Worm (Caenorhabditis elegans) whole organism, L4/young adult: ENCODE measurements around the gene F59A6.3.

Source experiments
- W03F9.2 ChIP-seq: fragments of 150-350 bp; optimal IDR thresholded peaks from 2 replicates; lab custom pipeline; 2014; ENCODE audit warnings: missing biosample characterization, missing genetic modification characterization
- dao-5 ChIP-seq: sonication (generic microtip); optimal IDR thresholded peaks from 2 replicates; lab custom pipeline; 2016; ENCODE audit warnings: missing genotype, missing genetic modification characterization, moderate library complexity, missing compliant biosample characterization
- him-1 ChIP-seq: sonication (generic microtip); optimal IDR thresholded peaks from 2 replicates; lab custom pipeline; 2016; ENCODE audit warnings: missing genotype, missing genetic modification reagents, missing genetic modification characterization, missing compliant biosample characterization

F59A6.3 gene

ce11 chrII:5020513-5021081, 12.5 kb downstream of the F59A6.3 start:
- TF ChIP-seq him-1 (tag; lab: Kevin White, UChicago) (no peak), W03F9.2 (tag; lab: Kevin White, UChicago) (no peak), dao-5 (tag; lab: Kevin White, UChicago) (no peak)

DNA sequence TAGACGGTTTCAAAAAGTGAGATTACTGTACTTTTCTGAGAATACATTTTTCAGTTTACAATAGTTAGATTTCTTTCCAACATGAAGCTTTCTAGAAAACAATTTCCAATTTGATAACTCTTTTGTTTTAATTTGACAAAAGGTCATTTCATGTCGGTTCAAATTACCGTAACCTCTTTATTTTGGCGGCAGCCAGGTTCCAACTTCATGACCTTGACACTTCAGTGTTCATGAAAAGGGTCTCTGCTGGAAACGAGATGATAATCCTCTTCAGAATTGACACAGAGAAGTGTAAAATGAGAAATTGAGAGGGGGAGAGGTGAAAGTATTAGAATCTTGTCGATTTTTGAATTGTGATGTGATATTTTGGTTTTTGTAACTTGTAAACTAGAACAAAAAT, 13.4 kb downstream of the F59A6.3 start:
- TF ChIP-seq him-1 (tag; lab: Kevin White, UChicago), result no peak
- TF ChIP-seq W03F9.2 (tag; lab: Kevin White, UChicago), result no peak
- no peak for TF ChIP-seq dao-5 (tag; lab: Kevin White, UChicago)

DNA sequence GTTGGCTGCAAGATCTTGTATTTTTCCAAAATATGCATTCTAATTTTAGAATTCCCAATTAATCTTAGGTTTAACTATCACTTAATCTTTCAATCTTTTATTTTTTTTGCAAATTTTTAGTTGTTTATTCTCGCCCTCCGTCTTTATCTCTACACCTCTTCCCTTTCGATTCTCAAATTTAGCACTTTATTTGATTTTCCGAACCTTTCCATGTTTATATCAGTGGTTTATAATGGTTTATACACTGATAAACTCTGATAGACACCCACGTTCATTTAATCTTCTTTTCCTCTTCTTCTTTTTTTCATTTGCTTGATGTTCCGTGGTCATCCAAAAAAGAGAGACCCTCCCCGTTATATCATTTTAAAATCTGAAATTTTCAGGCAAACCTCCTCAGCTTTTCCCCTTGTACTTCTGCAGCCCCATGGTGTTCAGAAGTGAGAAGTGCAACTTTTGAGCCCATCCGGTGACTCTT, 14.3 kb downstream of the F59A6.3 start, which contains the start of the genes nsy-1 and F59A6.13:
nsy-1 (plus strand) TSS at position 377 of the 475 bp plus-strand sequence.
F59A6.13 (plus strand) TSS at position 425 of the 475 bp plus-strand sequence.
- TF ChIP-seq him-1 (tag; lab: Kevin White, UChicago), result no peak
- no peak for TF ChIP-seq dao-5 (tag; lab: Kevin White, UChicago)
- no peak for TF ChIP-seq W03F9.2 (tag; lab: Kevin White, UChicago)

DNA sequence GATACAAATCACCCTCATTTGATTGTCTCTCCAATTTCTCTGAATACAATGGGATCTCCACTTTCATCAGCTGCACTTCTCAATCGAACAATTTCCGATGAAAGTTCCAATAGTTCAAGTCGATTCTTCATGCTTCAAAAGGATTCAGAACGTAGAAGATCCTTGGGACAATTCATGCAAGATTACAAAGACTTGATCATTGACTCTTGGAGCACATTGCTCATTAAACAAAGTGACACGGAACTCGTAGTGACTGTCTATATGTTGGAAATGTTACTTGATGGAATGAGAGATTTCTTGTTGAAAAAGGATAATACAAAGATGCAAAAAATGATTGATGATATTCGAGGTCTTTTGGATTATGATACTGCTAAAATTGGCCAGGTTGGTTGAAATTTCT, 19.8 kb downstream of the F59A6.3 start:
- TF ChIP-seq dao-5 (tag; lab: Kevin White, UChicago), result no peak

DNA sequence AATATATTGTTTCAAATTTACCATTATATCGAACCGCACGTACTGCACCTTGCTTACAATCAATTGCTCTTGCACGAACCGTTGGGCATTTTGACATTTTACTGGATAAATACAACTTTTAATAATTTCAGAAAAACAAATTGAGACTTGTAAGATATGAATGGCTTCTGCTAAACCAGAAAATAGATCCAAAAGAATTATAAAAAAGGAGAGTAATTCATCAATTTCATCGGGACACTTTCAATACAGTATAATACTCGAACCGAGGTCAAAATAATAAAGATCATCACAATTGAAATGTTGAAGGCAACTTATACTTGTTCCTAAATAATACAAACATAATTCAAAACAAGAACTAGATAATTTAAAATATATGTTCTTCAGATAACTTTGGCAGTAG, 23.5 kb downstream of the F59A6.3 start, which contains the start of gene wdr-83:
wdr-83 (minus strand) TSS at position 101 of the 400 bp plus-strand sequence.
- TF ChIP-seq W03F9.2 (tag; lab: Kevin White, UChicago), result no peak
- TF ChIP-seq dao-5 (tag; lab: Kevin White, UChicago), result no peak
- TF ChIP-seq him-1 (tag; lab: Kevin White, UChicago), result no peak

ce11 chrII:5032669-5033068, 24.5 kb downstream of the F59A6.3 start:
- TF ChIP-seq dao-5 (tag; lab: Kevin White, UChicago), result peak; percentile 59
- TF ChIP-seq him-1 (tag; lab: Kevin White, UChicago), result peak; percentile 54
- no peak for TF ChIP-seq W03F9.2 (tag; lab: Kevin White, UChicago)

ce11 chrII:5033935-5034334, 25.8 kb downstream of the F59A6.3 start, which contains the start of gene F33G12.3:
Gene F33G12.3 (minus strand): TSS chrII:5034035.
- TF ChIP-seq W03F9.2 (tag; lab: Kevin White, UChicago) (no peak), him-1 (tag; lab: Kevin White, UChicago) (no peak), dao-5 (tag; lab: Kevin White, UChicago) (no peak)

DNA sequence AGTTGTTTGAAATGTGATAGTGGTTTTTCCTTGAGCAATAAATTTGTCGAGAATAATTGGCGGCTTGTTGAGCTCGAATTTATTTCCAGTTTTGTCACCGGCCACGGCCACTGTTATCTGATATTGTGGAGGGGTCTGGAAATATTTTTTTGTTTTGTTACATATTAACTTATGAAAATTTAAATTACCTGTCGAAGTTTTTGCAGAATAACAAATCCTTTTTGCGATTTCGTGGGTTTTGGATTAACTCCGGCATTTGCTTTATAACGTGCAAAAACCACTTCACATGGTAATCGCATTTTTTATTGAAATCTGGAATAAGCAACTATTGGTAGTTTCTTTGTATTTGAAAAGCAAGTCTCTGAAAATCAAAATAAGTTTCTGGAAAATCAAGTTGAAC, 28.0 kb downstream of the F59A6.3 start, which contains the start of gene lrr-1:
lrr-1 (minus strand) TSS at position 312 of the 400 bp plus-strand sequence.
- TF ChIP-seq W03F9.2 (tag; lab: Kevin White, UChicago) (no peak), dao-5 (tag; lab: Kevin White, UChicago) (no peak), him-1 (tag; lab: Kevin White, UChicago) (no peak)

- TF ChIP-seq W03F9.2 (tag; lab: Kevin White, UChicago), result no peak
- TF ChIP-seq him-1 (tag; lab: Kevin White, UChicago), result no peak
Observed at ce11 chrII:5039912-5040311, 31.8 kb downstream of the F59A6.3 start, which contains the start of gene golg-2. Gene golg-2 (minus strand): TSS chrII:5040091.

DNA sequence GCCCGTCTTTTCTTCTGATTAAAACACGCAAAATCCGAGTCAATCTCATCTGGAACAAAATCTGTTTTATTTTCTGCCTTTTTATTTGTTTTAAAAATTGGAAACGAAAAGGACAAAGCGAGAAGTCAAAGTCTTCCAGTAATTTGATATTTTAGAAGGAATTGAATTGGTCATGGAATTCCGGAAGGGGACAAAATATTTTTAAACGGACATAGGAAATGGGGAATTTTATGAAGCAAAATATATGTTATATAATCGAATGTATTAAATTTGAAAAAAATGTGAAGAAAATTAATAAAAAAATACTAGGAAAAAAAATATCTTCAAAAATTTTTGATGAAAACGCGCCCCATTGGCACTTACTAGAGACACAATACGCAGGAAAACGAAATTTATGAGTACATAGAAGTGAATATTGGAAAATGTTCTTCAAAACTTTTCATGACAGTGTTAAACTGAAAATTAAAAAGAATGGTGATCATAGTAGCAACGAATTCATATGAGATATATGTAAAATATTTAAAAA, 32.6 kb downstream of the F59A6.3 start, which contains the start of gene F33G12.7:
F33G12.7 (minus strand) TSS at position 51 of the 526 bp plus-strand sequence.
- no peak for TF ChIP-seq him-1 (tag; lab: Kevin White, UChicago)
- no peak for TF ChIP-seq W03F9.2 (tag; lab: Kevin White, UChicago)
- no peak for TF ChIP-seq dao-5 (tag; lab: Kevin White, UChicago)

DNA sequence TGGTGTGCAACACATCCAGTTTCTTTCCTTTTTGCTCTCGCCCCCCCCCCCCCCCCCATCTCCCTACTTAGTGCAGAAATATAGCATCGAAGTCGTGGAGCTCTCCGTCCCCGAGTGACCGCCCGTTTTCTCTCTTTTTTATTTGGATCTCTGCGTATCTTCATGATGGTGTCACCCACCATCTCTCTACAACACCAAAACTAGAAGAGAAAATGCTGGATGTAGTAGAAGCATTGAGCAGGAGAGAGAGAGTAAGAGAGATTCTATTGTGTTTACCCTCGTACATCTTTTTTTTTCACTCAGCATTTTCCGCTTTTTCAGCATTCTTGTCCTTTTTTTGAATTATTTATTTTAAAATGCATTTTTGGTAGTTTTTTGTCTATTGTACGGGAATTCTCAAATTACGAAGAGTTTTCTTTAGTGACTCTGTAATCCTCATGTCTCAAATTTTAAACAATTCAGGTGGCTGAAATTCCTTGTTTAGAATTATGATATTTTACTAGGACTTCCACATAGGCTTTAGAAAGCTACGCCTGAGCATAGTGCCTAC, 34.3 kb downstream of the F59A6.3 start:
- no peak for TF ChIP-seq W03F9.2 (tag; lab: Kevin White, UChicago)
- no peak for TF ChIP-seq dao-5 (tag; lab: Kevin White, UChicago)
- TF ChIP-seq him-1 (tag; lab: Kevin White, UChicago), result no peak

- TF ChIP-seq him-1 (tag; lab: Kevin White, UChicago) (no peak), dao-5 (tag; lab: Kevin White, UChicago) (no peak), W03F9.2 (tag; lab: Kevin White, UChicago) (no peak)
Observed at ce11 chrII:5046209-5047200, 38.4 kb downstream of the F59A6.3 start.
